Fruit fly (Drosophila melanogaster) whole organism, pupa: ENCODE measurements around the gene Ndc1.

ENCODE experiments used
- CG10348 ChIP-seq: fragments of 200-800 bp; sonication (Bioruptor generic); IDR thresholded peaks from 2 replicates; pipeline ENCODE4 v1.3.6; 2022; ENCODE audit warnings: missing biosample characterization, missing genetic modification characterization
- CG12605 ChIP-seq: fragments of 200-800 bp; sonication (Bioruptor generic); IDR thresholded peaks from 2 replicates; pipeline ENCODE4 v1.3.6; 2022; ENCODE audit warnings: missing biosample characterization, missing genetic modification characterization
- CG13204 ChIP-seq: fragments of 200-800 bp; sonication (Bioruptor generic); optimal IDR thresholded peaks from 2 replicates; lab custom pipeline; 2018; ENCODE audit warnings: missing biosample characterization, mild to moderate bottlenecking, missing genetic modification characterization, moderate library complexity
- CG14655 ChIP-seq: fragments of 200-800 bp; sonication (Bioruptor generic); optimal IDR thresholded peaks from 3 replicates; lab custom pipeline; 2017; ENCODE audit warnings: mild to moderate bottlenecking, missing biosample characterization, missing genetic modification reagents, missing genetic modification characterization
- CG15710 ChIP-seq: fragments of 200-800 bp; sonication (Bioruptor generic); optimal IDR thresholded peaks from 2 replicates; lab custom pipeline; 2018; ENCODE audit warnings: missing biosample characterization, mild to moderate bottlenecking, missing genetic modification characterization, moderate library complexity
- CG17806 ChIP-seq: fragments of 200-800 bp; sonication (Bioruptor generic); optimal IDR thresholded peaks from 2 replicates; lab custom pipeline; 2018; ENCODE audit warnings: missing biosample characterization, mild to moderate bottlenecking, missing genetic modification characterization, moderate library complexity
- CG32121 ChIP-seq: fragments of 200-800 bp; sonication (Bioruptor generic); IDR thresholded peaks from 2 replicates; pipeline ENCODE4 v1.3.6; 2022; ENCODE audit warnings: missing biosample characterization, missing genetic modification characterization
- CG34367 ChIP-seq: fragments of 200-800 bp; sonication (Bioruptor generic); optimal IDR thresholded peaks from 2 replicates; lab custom pipeline; 2018; ENCODE audit warnings: missing biosample characterization, mild to moderate bottlenecking, missing genetic modification characterization
- CG4496 ChIP-seq: fragments of 200-800 bp; sonication (Bioruptor generic); IDR thresholded peaks from 3 replicates; pipeline ENCODE4 v1.3.6; 2022; ENCODE audit warnings: missing biosample characterization, missing genetic modification characterization
- CG8159 ChIP-seq: fragments of 200-800 bp; sonication (Bioruptor generic); optimal IDR thresholded peaks from 3 replicates; lab custom pipeline; 2018; ENCODE audit warnings: missing biosample characterization, mild to moderate bottlenecking, missing genetic modification characterization, moderate library complexity
- CG8301 ChIP-seq: fragments of 200-800 bp; sonication (Bioruptor generic); optimal IDR thresholded peaks from 2 replicates; lab custom pipeline; 2018; ENCODE audit warnings: missing biosample characterization, mild to moderate bottlenecking, missing genetic modification characterization
- CG9948 ChIP-seq: fragments of 200-800 bp; sonication (Bioruptor generic); optimal IDR thresholded peaks from 2 replicates; lab custom pipeline; 2018; ENCODE audit warnings: missing biosample characterization, mild to moderate bottlenecking, missing genetic modification characterization, moderate library complexity
- D1 ChIP-seq: fragments of 200-800 bp; sonication (Bioruptor generic); optimal IDR thresholded peaks from 2 replicates; lab custom pipeline; 2018; ENCODE audit warnings: missing biosample characterization, mild to moderate bottlenecking, missing genetic modification characterization, moderate library complexity
- EcR ChIP-seq: fragments of 200-800 bp; sonication (Bioruptor generic); optimal IDR thresholded peaks from 3 replicates; lab custom pipeline; 2019; ENCODE audit warnings: missing biosample characterization, missing genetic modification characterization, mild to moderate bottlenecking, moderate library complexity, missing genetic modification reagents
- Ets98B ChIP-seq: fragments of 200-800 bp; sonication (Bioruptor generic); IDR thresholded peaks from 2 replicates; pipeline ENCODE4 v1.3.6; 2022; ENCODE audit warnings: missing biosample characterization, missing genetic modification characterization
- Pif1A ChIP-seq: fragments of 200-800 bp; sonication (Bioruptor generic); optimal IDR thresholded peaks from 3 replicates; lab custom pipeline; 2016; ENCODE audit warnings: missing biosample characterization, missing genetic modification characterization
- Pif1B ChIP-seq: fragments of 200-800 bp; sonication (Bioruptor generic); optimal IDR thresholded peaks from 3 replicates; lab custom pipeline; 2016; ENCODE audit warnings: missing biosample characterization, missing genetic modification characterization
- Snoo ChIP-seq: fragments of 200-800 bp; sonication (Bioruptor generic); optimal IDR thresholded peaks from 3 replicates; lab custom pipeline; 2017; ENCODE audit warnings: missing biosample characterization, mild to moderate bottlenecking, missing genetic modification characterization, inconsistent platforms
- fd96Ca ChIP-seq: fragments of 200-800 bp; sonication (Bioruptor generic); IDR thresholded peaks from 3 replicates; pipeline ENCODE4 v1.3.6; 2022; ENCODE audit warnings: missing biosample characterization, missing genetic modification characterization
- gl ChIP-seq: fragments of 200-800 bp; sonication (Bioruptor generic); optimal IDR thresholded peaks from 2 replicates; lab custom pipeline; 2018; ENCODE audit warnings: missing biosample characterization, mild to moderate bottlenecking, missing genetic modification characterization
- rn ChIP-seq: fragments of 200-800 bp; sonication (Bioruptor generic); IDR thresholded peaks from 2 replicates; pipeline ENCODE4 v1.3.6; 2022; ENCODE audit warnings: missing biosample characterization, missing genetic modification characterization

Ndc1 gene

dm6 chr3R:23939921-23940839 is 16.0 kb downstream of the Ndc1 start:
- TF ChIP-seq Ets98B, result peak; percentile 65
- TF ChIP-seq fd96Ca, result 0 out of 3 replicates have a peak, but pooled peaks have one; percentile 49
- TF ChIP-seq Pif1B, result no peak
- no peak for TF ChIP-seq CG17806
- TF ChIP-seq CG32121, result peak; percentile 37; the same call in 1 of the 2 replicates
- TF ChIP-seq Pif1A, result peak; percentile 15
- peak; percentile 22 for TF ChIP-seq CG14655 (GFP tag; lab: Kevin White, UChicago)
- no peak for TF ChIP-seq D1
- TF ChIP-seq CG4496, result peak; percentile 60
- TF ChIP-seq Snoo, result no peak

DNA sequence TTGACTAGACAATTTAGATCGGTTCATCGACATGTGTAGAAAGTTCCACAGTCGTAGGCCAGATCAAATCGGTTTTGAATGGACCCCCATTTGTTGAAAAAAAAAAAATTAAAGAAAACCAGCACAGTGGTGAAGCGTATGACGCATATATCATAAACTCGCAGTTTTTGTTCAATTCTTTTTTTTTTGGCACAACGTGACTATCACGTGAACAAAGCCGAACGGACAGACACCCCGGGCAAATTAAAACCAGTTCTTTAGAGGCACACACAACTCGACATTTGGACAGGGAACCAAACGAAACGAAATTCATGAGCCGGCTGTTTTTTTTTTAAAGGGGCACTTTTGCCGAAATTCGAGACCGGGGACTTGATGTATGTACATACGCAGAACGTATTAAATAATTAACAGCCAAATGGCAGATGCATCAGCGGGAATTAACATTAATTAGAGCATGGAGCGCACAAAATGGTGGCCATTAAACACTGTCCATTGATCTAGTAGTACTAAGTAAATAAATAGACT is 16.7 kb downstream of the Ndc1 start:
- TF ChIP-seq CG8159 (tag; lab: Kevin White, UChicago) (no peak), CG13204 (no peak), CG17806 (no peak), CG4496 (no peak), Pif1A (no peak), rn (GFP tag; lab: Robert Waterston, UW) (no peak), gl (tag; lab: Kevin White, UChicago) (no peak), CG14655 (GFP tag; lab: Kevin White, UChicago) (no peak), EcR (GFP tag; lab: Kevin White, UChicago) (no peak), CG34367 (tag; lab: Kevin White, UChicago) (no peak), CG8301 (tag; lab: Kevin White, UChicago) (no peak), CG32121 (no peak), Pif1B (no peak), Snoo (no peak), CG10348 (GFP tag; lab: Robert Waterston, UW) (no peak), CG15710 (no peak), CG12605 (GFP tag; lab: Robert Waterston, UW) (no peak), CG9948 (tag; lab: Kevin White, UChicago) (no peak), fd96Ca (no peak), D1 (no peak)

- TF ChIP-seq gl (tag; lab: Kevin White, UChicago) (no peak), CG9948 (tag; lab: Kevin White, UChicago) (peak; percentile 8), rn (GFP tag; lab: Robert Waterston, UW) (no peak), CG34367 (tag; lab: Kevin White, UChicago) (no peak), CG8301 (tag; lab: Kevin White, UChicago) (peak; percentile 31), CG10348 (GFP tag; lab: Robert Waterston, UW) (no peak), CG4496 (peak; percentile 60; the same call in 2 of the 3 replicates), CG32121 (peak; percentile 49), CG14655 (GFP tag; lab: Kevin White, UChicago) (peak; percentile 35), Ets98B (peak; percentile 50)
Measured at dm6 chr3R:23941643-23942424, 17.6 kb downstream of the Ndc1 start.

- TF ChIP-seq CG10348 (GFP tag; lab: Robert Waterston, UW) (0 out of 2 replicates have a peak, but pooled peaks have one; percentile 7), CG9948 (tag; lab: Kevin White, UChicago) (no peak)
Measured at dm6 chr3R:23942550-23942949, 18.4 kb downstream of the Ndc1 start.

DNA sequence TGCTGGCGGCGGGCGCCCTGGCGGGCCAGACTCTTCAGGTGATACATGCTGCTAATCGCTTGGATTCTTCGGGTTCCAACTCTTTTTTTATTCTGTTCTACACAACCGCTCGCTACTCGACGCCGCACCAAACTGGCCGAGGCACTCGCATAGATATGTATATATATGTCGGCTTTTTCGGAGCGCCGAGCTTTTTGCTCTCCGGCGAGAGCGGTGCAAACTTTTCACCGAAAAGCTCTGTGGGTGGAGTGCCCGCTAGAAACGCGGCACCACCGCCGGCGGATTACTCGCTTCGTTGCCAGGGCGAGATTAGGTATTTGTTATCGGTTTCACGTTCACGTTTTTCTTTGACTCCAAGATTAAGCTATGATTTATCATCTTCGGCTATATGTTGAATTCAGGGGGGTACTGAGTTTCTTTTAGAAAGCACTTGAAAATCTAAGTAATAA is 18.8 kb downstream of the Ndc1 start, which contains the start of gene Gdh:
Gene Gdh (minus strand): TSS at position 137 of the 449 bp plus-strand sequence.
- TF ChIP-seq CG8301 (tag; lab: Kevin White, UChicago), result no peak
- peak; percentile 12 for TF ChIP-seq Pif1A
- no peak for TF ChIP-seq gl (tag; lab: Kevin White, UChicago)
- peak; percentile 72; the same call in 2 of the 3 replicates for TF ChIP-seq CG4496
- TF ChIP-seq EcR (GFP tag; lab: Kevin White, UChicago), result peak; percentile 23
- TF ChIP-seq Snoo, result peak; percentile 39
- no peak for TF ChIP-seq CG15710
- TF ChIP-seq CG12605 (GFP tag; lab: Robert Waterston, UW), result peak; percentile 57; the same call in 1 of the 2 replicates
- no peak for TF ChIP-seq rn (GFP tag; lab: Robert Waterston, UW)
- peak; percentile 60; the same call in 1 of the 2 replicates for TF ChIP-seq Ets98B
- TF ChIP-seq D1, result no peak
- TF ChIP-seq CG13204, result peak; percentile 34
- TF ChIP-seq fd96Ca, result peak; percentile 19; the same call in 1 of the 3 replicates
- TF ChIP-seq CG34367 (tag; lab: Kevin White, UChicago), result no peak
- no peak for TF ChIP-seq CG9948 (tag; lab: Kevin White, UChicago)
- peak; percentile 20; the same call in 1 of the 2 replicates for TF ChIP-seq CG32121
